Fruit fly (Drosophila melanogaster) whole organism: ENCODE results near the gene CG42780.

Source experiments
- CG8478 ChIP-seq: fragments of >200 bp; optimal IDR thresholded peaks from 2 replicates; lab custom pipeline; 2018; ENCODE audit warnings: inconsistent platforms
- EcR ChIP-seq, 2 experiments: fragments of >200 bp; optimal IDR thresholded peaks; 2 replicates each; lab custom pipeline; 2017; ENCODE audit warnings: missing biosample characterization in 2 of 2, missing genetic modification characterization in 2 of 2, missing genetic modification reagents in 2 of 2
- pan ChIP-seq: fragments of >200 bp; optimal IDR thresholded peaks from 2 replicates; lab custom pipeline; 2017
- psq ChIP-seq: fragments of >200 bp; optimal IDR thresholded peaks from 2 replicates; lab custom pipeline; 2017
- usp ChIP-seq: fragments of >200 bp; optimal IDR thresholded peaks from 2 replicates; lab custom pipeline; 2017; ENCODE audit warnings: missing biosample characterization, missing genetic modification characterization, mixed read lengths

DNA sequence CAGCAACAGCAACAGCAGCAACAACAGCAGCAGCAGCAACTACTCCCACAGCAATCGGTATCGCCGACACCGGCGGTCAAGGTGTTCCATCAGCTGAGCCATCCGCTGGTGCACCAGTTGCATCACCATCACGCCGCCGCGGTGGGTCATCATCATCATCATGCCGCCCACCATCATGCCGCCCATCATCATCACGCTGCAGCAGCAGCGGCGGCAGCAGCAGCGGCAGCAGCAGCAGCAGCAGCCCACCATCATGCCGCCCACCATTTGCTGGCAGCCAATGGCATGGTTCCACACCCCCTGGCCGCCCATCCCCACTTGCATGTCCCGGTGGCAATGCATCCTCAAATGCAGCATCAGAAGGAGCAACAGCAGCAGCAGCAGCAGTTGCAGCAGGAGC is 23.2 kb downstream of the CG42780 start:
- no peak for TF ChIP-seq EcR (GFP tag; optimal IDR thresholded peaks at IDR 0.05; lab: Kevin White, UChicago)
- TF ChIP-seq CG8478 (lab: Kevin White, UChicago), result no peak
- TF ChIP-seq pan (lab: Kevin White, UChicago), result no peak
- TF ChIP-seq psq (lab: Kevin White, UChicago), result no peak
- TF ChIP-seq usp (GFP tag; lab: Kevin White, UChicago), result no peak
